Worm (Caenorhabditis elegans) whole organism, L2 larva: ENCODE results near the gene F41E6.1.

Experiments
- C34F6.9 ChIP-seq: fragments of 150-350 bp; optimal IDR thresholded peaks from 2 replicates; lab custom pipeline; 2014; ENCODE audit warnings: missing biosample characterization, missing genetic modification characterization
- F13H6.1 ChIP-seq: sonication (generic microtip); optimal IDR thresholded peaks from 2 replicates; lab custom pipeline; 2016; ENCODE audit warnings: missing genetic modification characterization, missing compliant biosample characterization
- R02D3.7 ChIP-seq: fragments of 150-350 bp; optimal IDR thresholded peaks from 2 replicates; lab custom pipeline; 2014; ENCODE audit warnings: missing biosample characterization, missing genetic modification characterization
- Y55F3AM.14 ChIP-seq: fragments of 200-800 bp; sonication (Bioruptor generic); optimal IDR thresholded peaks from 2 replicates; lab custom pipeline; 2018; ENCODE audit warnings: mild to moderate bottlenecking, missing genetic modification characterization, missing compliant biosample characterization
- ZK546.5 ChIP-seq: sonication (generic microtip); optimal IDR thresholded peaks from 2 replicates; lab custom pipeline; 2017; ENCODE audit warnings: missing biosample characterization, missing genetic modification characterization
- alr-1 ChIP-seq: fragments of 150-350 bp; optimal IDR thresholded peaks from 2 replicates; lab custom pipeline; 2014; ENCODE audit warnings: missing biosample characterization, missing genetic modification characterization
- blmp-1 ChIP-seq: sonication (generic microtip); optimal IDR thresholded peaks from 2 replicates; lab custom pipeline; 2017; ENCODE audit warnings: missing genetic modification characterization, mild to moderate bottlenecking, missing compliant biosample characterization, antibody characterized with exemption, moderate library complexity; ENCODE audit not compliant: insufficient read depth
- ceh-16 ChIP-seq: fragments of 150-350 bp; optimal IDR thresholded peaks from 2 replicates; lab custom pipeline; 2014; ENCODE audit warnings: missing biosample characterization, missing genetic modification characterization
- ceh-82 ChIP-seq: fragments of 150-350 bp; optimal IDR thresholded peaks from 2 replicates; lab custom pipeline; 2014; ENCODE audit warnings: missing biosample characterization, missing genetic modification characterization
- crh-2 ChIP-seq: sonication (generic microtip); optimal IDR thresholded peaks from 2 replicates; lab custom pipeline; 2017; ENCODE audit warnings: missing biosample characterization, missing genetic modification characterization
- dmd-4 ChIP-seq: sonication (generic microtip); optimal IDR thresholded peaks from 2 replicates; lab custom pipeline; 2017; ENCODE audit warnings: missing biosample characterization, missing genetic modification characterization
- egl-27 ChIP-seq: sonication (generic microtip); optimal IDR thresholded peaks from 3 replicates; lab custom pipeline; 2017; ENCODE audit warnings: missing biosample characterization, missing genetic modification reagents, missing genetic modification characterization
- elt-1 ChIP-seq: fragments of 150-350 bp; optimal IDR thresholded peaks from 2 replicates; lab custom pipeline; 2014; ENCODE audit warnings: missing biosample characterization, missing genetic modification characterization
- elt-3 ChIP-seq: sonication (generic microtip); optimal IDR thresholded peaks from 2 replicates; lab custom pipeline; 2017; ENCODE audit warnings: missing biosample characterization, missing genetic modification characterization
- fos-1 ChIP-seq: fragments of 150-350 bp; optimal IDR thresholded peaks from 2 replicates; lab custom pipeline; 2014; ENCODE audit warnings: missing biosample characterization, missing genetic modification characterization
- gmeb-1 ChIP-seq: fragments of 150-350 bp; optimal IDR thresholded peaks from 2 replicates; lab custom pipeline; 2014; ENCODE audit warnings: missing biosample characterization, missing genetic modification characterization
- lin-13 ChIP-seq: fragments of 150-350 bp; optimal IDR thresholded peaks from 2 replicates; lab custom pipeline; 2014; ENCODE audit warnings: missing biosample characterization, missing genetic modification reagents, missing genetic modification characterization
- lin-39 ChIP-seq: fragments of 150-350 bp; optimal IDR thresholded peaks from 2 replicates; lab custom pipeline; 2014; ENCODE audit warnings: missing biosample characterization, missing genetic modification reagents, missing genetic modification characterization
- lsy-2 ChIP-seq, 2 experiments: fragments of 150-350 bp in 1 of 2; sonication (generic microtip) in 1 of 2; optimal IDR thresholded peaks; 2 replicates each; lab custom pipeline; 2014 to 2017; ENCODE audit warnings: missing biosample characterization in 2 of 2, missing genetic modification characterization in 2 of 2
- mab-5 ChIP-seq: fragments of 150-350 bp; optimal IDR thresholded peaks from 2 replicates; lab custom pipeline; 2014; ENCODE audit warnings: missing biosample characterization, missing genetic modification characterization
- mbf-1 ChIP-seq: sonication (generic microtip); optimal IDR thresholded peaks from 2 replicates; lab custom pipeline; 2017; ENCODE audit warnings: missing biosample characterization, missing genetic modification characterization
- mdl-1 ChIP-seq, 2 experiments: fragments of 150-350 bp in 1 of 2; sonication (generic microtip) in 1 of 2; optimal IDR thresholded peaks; 2 replicates each; lab custom pipeline; 2017; ENCODE audit warnings: missing biosample characterization in 2 of 2, missing genetic modification characterization in 2 of 2
- nhr-10 ChIP-seq: sonication (generic microtip); optimal IDR thresholded peaks from 2 replicates; lab custom pipeline; 2017; ENCODE audit warnings: missing biosample characterization, missing genetic modification characterization
- nhr-11 ChIP-seq: fragments of 150-350 bp; optimal IDR thresholded peaks from 2 replicates; lab custom pipeline; 2014; ENCODE audit warnings: missing biosample characterization, missing genetic modification characterization
- nhr-129 ChIP-seq: fragments of 150-350 bp; optimal IDR thresholded peaks from 2 replicates; lab custom pipeline; 2014; ENCODE audit warnings: missing biosample characterization, missing genetic modification characterization
- nhr-21 ChIP-seq: fragments of 150-350 bp; optimal IDR thresholded peaks from 2 replicates; lab custom pipeline; 2014; ENCODE audit warnings: missing biosample characterization, missing genetic modification characterization
- nhr-23 ChIP-seq: fragments of 150-350 bp; optimal IDR thresholded peaks from 2 replicates; lab custom pipeline; 2014; ENCODE audit warnings: missing biosample characterization, missing genetic modification reagents, missing genetic modification characterization
- nhr-237 ChIP-seq: fragments of 150-350 bp; optimal IDR thresholded peaks from 2 replicates; lab custom pipeline; 2014; ENCODE audit warnings: missing biosample characterization, missing genetic modification characterization
- nhr-25 ChIP-seq: fragments of 150-350 bp; sonication (generic microtip); optimal IDR thresholded peaks from 3 replicates; lab custom pipeline; 2014; ENCODE audit warnings: missing biosample characterization, missing genetic modification characterization
- nhr-6 ChIP-seq: fragments of 150-350 bp; optimal IDR thresholded peaks from 2 replicates; lab custom pipeline; 2014; ENCODE audit warnings: missing biosample characterization, missing genetic modification characterization
- nhr-77 ChIP-seq: fragments of 150-350 bp; optimal IDR thresholded peaks from 2 replicates; lab custom pipeline; 2014; ENCODE audit warnings: missing biosample characterization, missing genetic modification characterization
- peb-1 ChIP-seq: fragments of 150-350 bp; optimal IDR thresholded peaks from 2 replicates; lab custom pipeline; 2014; ENCODE audit warnings: missing biosample characterization, missing genetic modification characterization
- sem-4 ChIP-seq: fragments of 150-350 bp; optimal IDR thresholded peaks from 2 replicates; lab custom pipeline; 2014; ENCODE audit warnings: missing biosample characterization, missing genetic modification reagents, missing genetic modification characterization
- skn-1 ChIP-seq: sonication (generic microtip); optimal IDR thresholded peaks from 2 replicates; lab custom pipeline; 2017; ENCODE audit warnings: missing biosample characterization, missing genetic modification characterization
- sma-3 ChIP-seq: sonication (generic microtip); optimal IDR thresholded peaks from 2 replicates; lab custom pipeline; 2016; ENCODE audit warnings: missing genetic modification reagents, missing genetic modification characterization, missing compliant biosample characterization
- sma-9 ChIP-seq, 2 experiments: fragments of 150-350 bp in 1 of 2; sonication (generic microtip) in 1 of 2; optimal IDR thresholded peaks; 2 replicates each; lab custom pipeline; 2014 to 2016; ENCODE audit warnings: missing genetic modification characterization in 2 of 2, mild to moderate bottlenecking in 1 of 2, missing biosample characterization in 1 of 2, missing compliant biosample characterization in 1 of 2, missing genetic modification reagents in 1 of 2, moderate library complexity in 1 of 2
- unc-39 ChIP-seq: fragments of 150-350 bp; optimal IDR thresholded peaks from 2 replicates; lab custom pipeline; 2014; ENCODE audit warnings: missing biosample characterization, missing genetic modification characterization
- unc-55 ChIP-seq: fragments of 150-350 bp; sonication (generic microtip); optimal IDR thresholded peaks from 3 replicates; lab custom pipeline; 2014; ENCODE audit warnings: missing biosample characterization, missing genetic modification reagents, missing genetic modification characterization
- unc-62 ChIP-seq: fragments of 150-350 bp; optimal IDR thresholded peaks from 2 replicates; lab custom pipeline; 2014; ENCODE audit warnings: missing biosample characterization, missing genetic modification reagents, missing genetic modification characterization
- zag-1 ChIP-seq: fragments of 150-350 bp; optimal IDR thresholded peaks from 2 replicates; lab custom pipeline; 2014; ENCODE audit warnings: missing biosample characterization, missing genetic modification characterization
- ztf-1 ChIP-seq: fragments of 200-800 bp; sonication (Bioruptor generic); conservative IDR thresholded peaks from 2 replicates; pipeline ENCODE4 v1.3.6; 2022; ENCODE audit warnings: missing genetic modification characterization, missing compliant biosample characterization
- ztf-11 ChIP-seq: sonication (generic microtip); optimal IDR thresholded peaks from 2 replicates; lab custom pipeline; 2017; ENCODE audit warnings: missing biosample characterization, missing genetic modification characterization
- ztf-4 ChIP-seq: fragments of 150-350 bp; optimal IDR thresholded peaks from 2 replicates; lab custom pipeline; 2014; ENCODE audit warnings: missing biosample characterization, missing genetic modification characterization

The F41E6.1 gene

ce11 chrV:8662056-8663006 lies 39.9 kb downstream of the F41E6.1 start:
- TF ChIP-seq alr-1 (tag; lab: Kevin White, UChicago) (no peak), ztf-1 (GFP tag; lab: Robert Waterston, UW) (no peak), crh-2 (tag; lab: Kevin White, UChicago) (no peak), unc-55 (GFP tag; lab: Kevin White, UChicago) (no peak), nhr-129 (peak; percentile 35), nhr-21 (tag; lab: Kevin White, UChicago) (peak; percentile 56), mdl-1 (tag; optimal IDR thresholded peaks at IDR 0.05; lab: Kevin White, UChicago) (peak in 1 of 2 experiments; percentile 20), lsy-2 (tag; optimal IDR thresholded peaks at IDR 0.05; lab: Kevin White, UChicago) (peak in 1 of 2 experiments; percentile 21), C34F6.9 (tag; lab: Kevin White, UChicago) (no peak), ztf-4 (tag; lab: Kevin White, UChicago) (no peak), gmeb-1 (tag; lab: Kevin White, UChicago) (no peak), skn-1 (tag; lab: Kevin White, UChicago) (no peak), R02D3.7 (tag; lab: Kevin White, UChicago) (no peak), nhr-11 (no peak), elt-1 (tag; lab: Kevin White, UChicago) (no peak), egl-27 (peak; percentile 65), F13H6.1 (tag; lab: Kevin White, UChicago) (peak; percentile 54), ceh-82 (tag; lab: Kevin White, UChicago) (no peak), fos-1 (tag; lab: Kevin White, UChicago) (no peak), peb-1 (tag; lab: Kevin White, UChicago) (no peak), blmp-1 (peak; percentile 91), nhr-6 (tag; lab: Kevin White, UChicago) (no peak), unc-39 (tag; lab: Kevin White, UChicago) (no peak), mab-5 (tag; lab: Kevin White, UChicago) (no peak), nhr-77 (tag; lab: Kevin White, UChicago) (no peak), dmd-4 (tag; lab: Kevin White, UChicago) (no peak), nhr-10 (tag; lab: Kevin White, UChicago) (no peak), ceh-16 (peak; percentile 43), unc-62 (GFP tag; lab: Kevin White, UChicago) (no peak), Y55F3AM.14 (GFP tag; lab: Kevin White, UChicago) (peak; percentile 66), nhr-25 (peak; percentile 93), mbf-1 (tag; lab: Kevin White, UChicago) (no peak), ztf-11 (tag; lab: Kevin White, UChicago) (no peak), sma-3 (GFP tag; lab: Kevin White, UChicago) (peak; percentile 82), nhr-23 (tag; lab: Kevin White, UChicago) (no peak), zag-1 (no peak), lin-39 (no peak), ZK546.5 (tag; lab: Kevin White, UChicago) (no peak), nhr-237 (tag; lab: Kevin White, UChicago) (no peak), sma-9 (GFP tag; optimal IDR thresholded peaks at IDR 0.05; lab: Kevin White, UChicago) (peak; percentile 81), sma-9 (tag; optimal IDR thresholded peaks at IDR 0.05; lab: Kevin White, UChicago) (no peak), elt-3 (tag; lab: Kevin White, UChicago) (no peak), sem-4 (tag; lab: Kevin White, UChicago) (peak; percentile 76), lin-13 (GFP tag; lab: Kevin White, UChicago) (no peak)
